Worm (Caenorhabditis elegans) whole organism, L4/young adult: ENCODE data around the gene ZK1010.8.

Experiments
- dao-5 ChIP-seq: sonication (generic microtip); optimal IDR thresholded peaks from 2 replicates; lab custom pipeline; 2016; ENCODE audit warnings: missing genotype, missing genetic modification characterization, moderate library complexity, missing compliant biosample characterization
- him-1 ChIP-seq: sonication (generic microtip); optimal IDR thresholded peaks from 2 replicates; lab custom pipeline; 2016; ENCODE audit warnings: missing genotype, missing genetic modification reagents, missing genetic modification characterization, missing compliant biosample characterization

DNA sequence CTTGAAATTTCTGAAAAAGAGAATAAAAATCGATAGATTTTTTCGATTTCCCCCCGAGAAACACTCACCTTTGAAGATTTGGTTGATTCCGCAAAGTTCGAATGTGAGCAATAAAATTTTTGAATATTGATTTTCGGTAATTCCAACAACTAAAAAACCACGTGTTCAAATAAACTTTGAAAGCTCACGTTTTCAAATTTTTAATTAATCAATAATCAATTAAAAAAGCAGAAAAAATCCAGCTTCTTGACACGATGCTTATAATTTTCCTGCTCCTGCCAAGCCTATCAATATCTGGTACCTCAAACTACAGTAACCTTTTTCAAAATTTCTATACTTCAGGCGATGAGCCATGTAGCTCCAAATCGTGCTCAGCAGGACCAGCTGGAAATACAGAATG, 13.1 kb downstream of the ZK1010.8 start, which contains the start of gene ZK1010.5:
- no peak for TF ChIP-seq him-1
- no peak for TF ChIP-seq dao-5 (tag; lab: Kevin White, UChicago)
